Worm (Caenorhabditis elegans) whole organism, L2 larva: ENCODE results near the gene lgc-20.

Experiments
- C34F6.9 ChIP-seq: fragments of 150-350 bp; optimal IDR thresholded peaks from 2 replicates; lab custom pipeline; 2014; ENCODE audit warnings: missing biosample characterization, missing genetic modification characterization
- R02D3.7 ChIP-seq: fragments of 150-350 bp; optimal IDR thresholded peaks from 2 replicates; lab custom pipeline; 2014; ENCODE audit warnings: missing biosample characterization, missing genetic modification characterization
- Y55F3AM.14 ChIP-seq: fragments of 200-800 bp; sonication (Bioruptor generic); optimal IDR thresholded peaks from 2 replicates; lab custom pipeline; 2018; ENCODE audit warnings: mild to moderate bottlenecking, missing genetic modification characterization, missing compliant biosample characterization
- ZK546.5 ChIP-seq: sonication (generic microtip); optimal IDR thresholded peaks from 2 replicates; lab custom pipeline; 2017; ENCODE audit warnings: missing biosample characterization, missing genetic modification characterization
- alr-1 ChIP-seq: fragments of 150-350 bp; optimal IDR thresholded peaks from 2 replicates; lab custom pipeline; 2014; ENCODE audit warnings: missing biosample characterization, missing genetic modification characterization
- aly-2 ChIP-seq: fragments of 150-350 bp; optimal IDR thresholded peaks from 2 replicates; lab custom pipeline; 2014; ENCODE audit warnings: missing biosample characterization, missing genetic modification characterization
- ama-1 ChIP-seq: fragments of 150-350 bp; optimal IDR thresholded peaks from 2 replicates; lab custom pipeline; 2018; ENCODE audit warnings: inconsistent platforms
- blmp-1 ChIP-seq: sonication (generic microtip); optimal IDR thresholded peaks from 2 replicates; lab custom pipeline; 2017; ENCODE audit warnings: missing genetic modification characterization, mild to moderate bottlenecking, missing compliant biosample characterization, antibody characterized with exemption, moderate library complexity; ENCODE audit not compliant: insufficient read depth
- ceh-16 ChIP-seq: fragments of 150-350 bp; optimal IDR thresholded peaks from 2 replicates; lab custom pipeline; 2014; ENCODE audit warnings: missing biosample characterization, missing genetic modification characterization
- ceh-82 ChIP-seq: fragments of 150-350 bp; optimal IDR thresholded peaks from 2 replicates; lab custom pipeline; 2014; ENCODE audit warnings: missing biosample characterization, missing genetic modification characterization
- dmd-4 ChIP-seq: sonication (generic microtip); optimal IDR thresholded peaks from 2 replicates; lab custom pipeline; 2017; ENCODE audit warnings: missing biosample characterization, missing genetic modification characterization
- elt-1 ChIP-seq: fragments of 150-350 bp; optimal IDR thresholded peaks from 2 replicates; lab custom pipeline; 2014; ENCODE audit warnings: missing biosample characterization, missing genetic modification characterization
- gmeb-1 ChIP-seq: fragments of 150-350 bp; optimal IDR thresholded peaks from 2 replicates; lab custom pipeline; 2014; ENCODE audit warnings: missing biosample characterization, missing genetic modification characterization
- lin-11 ChIP-seq: fragments of 150-350 bp; sonication (generic microtip); optimal IDR thresholded peaks from 2 replicates; lab custom pipeline; 2014; ENCODE audit warnings: missing biosample characterization, missing genetic modification characterization, inconsistent platforms, mixed read lengths
- lin-13 ChIP-seq: fragments of 150-350 bp; optimal IDR thresholded peaks from 2 replicates; lab custom pipeline; 2014; ENCODE audit warnings: missing biosample characterization, missing genetic modification reagents, missing genetic modification characterization
- lin-39 ChIP-seq: fragments of 150-350 bp; optimal IDR thresholded peaks from 2 replicates; lab custom pipeline; 2014; ENCODE audit warnings: missing biosample characterization, missing genetic modification reagents, missing genetic modification characterization
- lsy-2 ChIP-seq, 2 experiments: fragments of 150-350 bp in 1 of 2; sonication (generic microtip) in 1 of 2; optimal IDR thresholded peaks; 2 replicates each; lab custom pipeline; 2014 to 2017; ENCODE audit warnings: missing biosample characterization in 2 of 2, missing genetic modification characterization in 2 of 2
- mab-5 ChIP-seq: fragments of 150-350 bp; optimal IDR thresholded peaks from 2 replicates; lab custom pipeline; 2014; ENCODE audit warnings: missing biosample characterization, missing genetic modification characterization
- mdl-1 ChIP-seq, 2 experiments: fragments of 150-350 bp in 1 of 2; sonication (generic microtip) in 1 of 2; optimal IDR thresholded peaks; 2 replicates each; lab custom pipeline; 2017; ENCODE audit warnings: missing biosample characterization in 2 of 2, missing genetic modification characterization in 2 of 2
- nhr-11 ChIP-seq: fragments of 150-350 bp; optimal IDR thresholded peaks from 2 replicates; lab custom pipeline; 2014; ENCODE audit warnings: missing biosample characterization, missing genetic modification characterization
- nhr-12 ChIP-seq: fragments of 150-350 bp; optimal IDR thresholded peaks from 2 replicates; lab custom pipeline; 2014; ENCODE audit warnings: missing biosample characterization, missing genetic modification characterization
- nhr-129 ChIP-seq: fragments of 150-350 bp; optimal IDR thresholded peaks from 2 replicates; lab custom pipeline; 2014; ENCODE audit warnings: missing biosample characterization, missing genetic modification characterization
- nhr-21 ChIP-seq: fragments of 150-350 bp; optimal IDR thresholded peaks from 2 replicates; lab custom pipeline; 2014; ENCODE audit warnings: missing biosample characterization, missing genetic modification characterization
- nhr-25 ChIP-seq: fragments of 150-350 bp; sonication (generic microtip); optimal IDR thresholded peaks from 3 replicates; lab custom pipeline; 2014; ENCODE audit warnings: missing biosample characterization, missing genetic modification characterization
- nhr-6 ChIP-seq: fragments of 150-350 bp; optimal IDR thresholded peaks from 2 replicates; lab custom pipeline; 2014; ENCODE audit warnings: missing biosample characterization, missing genetic modification characterization
- nhr-77 ChIP-seq: fragments of 150-350 bp; optimal IDR thresholded peaks from 2 replicates; lab custom pipeline; 2014; ENCODE audit warnings: missing biosample characterization, missing genetic modification characterization
- skn-1 ChIP-seq: sonication (generic microtip); optimal IDR thresholded peaks from 2 replicates; lab custom pipeline; 2017; ENCODE audit warnings: missing biosample characterization, missing genetic modification characterization
- sma-3 ChIP-seq: sonication (generic microtip); optimal IDR thresholded peaks from 2 replicates; lab custom pipeline; 2016; ENCODE audit warnings: missing genetic modification reagents, missing genetic modification characterization, missing compliant biosample characterization
- snpc-4 ChIP-seq: fragments of 150-350 bp; optimal IDR thresholded peaks from 2 replicates; lab custom pipeline; 2014; ENCODE audit warnings: missing biosample characterization, missing genetic modification characterization
- unc-39 ChIP-seq: fragments of 150-350 bp; optimal IDR thresholded peaks from 2 replicates; lab custom pipeline; 2014; ENCODE audit warnings: missing biosample characterization, missing genetic modification characterization
- unc-55 ChIP-seq: fragments of 150-350 bp; sonication (generic microtip); optimal IDR thresholded peaks from 3 replicates; lab custom pipeline; 2014; ENCODE audit warnings: missing biosample characterization, missing genetic modification reagents, missing genetic modification characterization
- unc-62 ChIP-seq: fragments of 150-350 bp; optimal IDR thresholded peaks from 2 replicates; lab custom pipeline; 2014; ENCODE audit warnings: missing biosample characterization, missing genetic modification reagents, missing genetic modification characterization
- ztf-1 ChIP-seq: fragments of 200-800 bp; sonication (Bioruptor generic); conservative IDR thresholded peaks from 2 replicates; pipeline ENCODE4 v1.3.6; 2022; ENCODE audit warnings: missing genetic modification characterization, missing compliant biosample characterization
- ztf-4 ChIP-seq: fragments of 150-350 bp; optimal IDR thresholded peaks from 2 replicates; lab custom pipeline; 2014; ENCODE audit warnings: missing biosample characterization, missing genetic modification characterization

The lgc-20 gene

DNA sequence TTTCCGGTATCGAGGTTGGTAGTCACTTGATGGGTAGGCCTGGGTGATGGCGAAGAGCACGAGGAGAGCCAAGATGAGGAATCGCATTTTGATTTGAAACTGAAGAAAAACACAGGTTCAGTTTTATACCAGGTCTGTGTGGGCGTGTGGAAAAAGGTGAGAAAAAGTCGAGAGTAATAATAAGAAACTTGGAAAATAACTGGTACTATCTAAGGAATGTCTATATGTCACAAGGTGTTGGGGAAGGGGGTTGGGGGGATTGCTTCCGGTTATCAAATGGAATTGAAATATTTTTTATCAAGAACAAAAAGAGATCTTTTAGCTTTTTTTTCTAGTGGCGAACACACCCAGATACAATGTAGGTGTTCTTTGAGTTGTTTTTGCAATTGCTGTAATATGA is 23.8 kb downstream of the lgc-20 start, which contains the start of gene nlp-51:
Gene nlp-51, minus strand, starts transcription at position 101 of the 400 bp plus-strand sequence.
- TF ChIP-seq skn-1: no peak
- no peak for TF ChIP-seq nhr-12
- no peak for TF ChIP-seq dmd-4 (tag; lab: Kevin White, UChicago)
- no peak for TF ChIP-seq ZK546.5 (tag; lab: Kevin White, UChicago)
- TF ChIP-seq lin-39: no peak
- no peak for TF ChIP-seq unc-62
- no peak for TF ChIP-seq lin-13 (GFP tag; lab: Kevin White, UChicago)
- TF ChIP-seq unc-39 (tag; lab: Kevin White, UChicago): no peak
- no peak for TF ChIP-seq lin-11 (tag; lab: Kevin White, UChicago)
- TF ChIP-seq mab-5 (tag; lab: Kevin White, UChicago): no peak
- no peak for TF ChIP-seq ama-1 (lab: Kevin White, UChicago)
- TF ChIP-seq blmp-1 (tag; lab: Kevin White, UChicago): no peak
- TF ChIP-seq ztf-4 (tag; lab: Kevin White, UChicago): no peak
- no peak for TF ChIP-seq ztf-1
- no peak for TF ChIP-seq R02D3.7
- no peak for TF ChIP-seq ceh-16
- TF ChIP-seq nhr-21 (tag; lab: Kevin White, UChicago): no peak
- no peak for TF ChIP-seq sma-3 (GFP tag; lab: Kevin White, UChicago)
- TF ChIP-seq nhr-25 (tag; lab: Kevin White, UChicago): no peak

DNA sequence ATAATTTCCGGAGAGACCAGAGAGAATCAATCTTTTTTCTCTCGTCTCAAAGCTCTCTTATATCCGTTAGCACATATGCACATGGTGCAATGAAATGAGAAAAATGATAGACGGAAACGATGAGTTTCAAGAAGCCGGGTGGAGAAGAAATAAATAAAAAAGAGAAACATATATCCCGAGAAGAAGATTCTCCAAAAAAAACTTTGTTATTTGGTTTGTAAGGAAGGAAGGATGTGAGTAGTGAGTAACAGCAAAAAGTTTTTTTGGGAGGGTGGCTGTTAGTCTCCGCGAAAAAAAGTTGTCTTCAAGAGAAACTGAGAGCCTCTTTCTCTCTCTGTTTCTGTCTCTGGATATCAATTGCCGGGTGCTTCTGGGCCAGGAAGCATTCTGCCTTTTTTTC is 26.7 kb downstream of the lgc-20 start:
- TF ChIP-seq lin-11 (tag; lab: Kevin White, UChicago) (no peak), C34F6.9 (tag; lab: Kevin White, UChicago) (peak; percentile 27), mdl-1 (tag; optimal IDR thresholded peaks at IDR 0.05; lab: Kevin White, UChicago) (peak in 1 of 2 experiments; percentile 28), nhr-129 (tag; lab: Kevin White, UChicago) (peak; percentile 12), alr-1 (tag; lab: Kevin White, UChicago) (no peak), unc-55 (GFP tag; lab: Kevin White, UChicago) (peak; percentile 28), lin-39 (no peak)
- TF ChIP-seq, all 48 proteins: peak for 4

DNA sequence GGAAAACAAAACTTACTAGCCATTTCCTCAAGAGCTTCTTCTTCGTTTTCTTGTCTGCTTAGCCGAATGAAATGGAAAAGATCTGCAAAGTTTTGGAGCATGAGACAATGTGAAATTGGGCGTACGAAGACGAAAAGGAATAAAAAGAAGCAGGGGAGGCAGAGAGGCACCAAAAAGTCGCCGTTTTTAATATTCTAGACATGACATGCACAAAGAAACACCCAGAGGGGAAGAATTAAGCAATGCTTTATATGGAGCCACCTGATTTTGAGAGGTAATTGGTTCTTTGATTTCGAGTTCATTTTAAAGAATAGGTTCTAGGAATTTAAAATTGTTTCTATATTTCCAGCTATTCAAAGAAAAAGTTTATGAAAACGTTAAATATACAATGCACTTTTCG is 29.2 kb downstream of the lgc-20 start, which contains the start of gene T24F1.4:
Gene T24F1.4, minus strand, starts transcription at position 101 of the 400 bp plus-strand sequence.
- TF ChIP-seq nhr-11 (tag; lab: Kevin White, UChicago) (no peak), nhr-77 (tag; lab: Kevin White, UChicago) (no peak), ztf-4 (tag; lab: Kevin White, UChicago) (no peak)

DNA sequence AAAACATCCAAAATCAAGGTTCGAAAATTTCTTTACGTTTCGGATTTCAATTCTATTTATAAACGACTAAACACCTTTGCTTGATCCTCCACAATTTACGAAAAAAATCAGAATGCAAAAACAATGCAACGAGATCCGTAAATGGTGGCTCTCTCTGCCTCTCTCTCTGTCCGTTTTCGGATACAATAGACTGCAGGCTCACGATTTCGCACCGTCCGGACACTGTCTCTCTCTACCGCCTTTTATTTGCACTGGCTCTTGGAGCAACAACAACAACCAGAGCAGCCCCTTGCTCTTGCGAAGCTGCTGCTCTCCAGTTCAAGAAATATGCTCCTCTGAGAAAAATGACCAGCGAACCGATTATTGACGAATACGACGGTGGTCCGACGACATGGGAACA is 31.2 kb downstream of the lgc-20 start, which contains the start of gene T24F1.7:
Gene T24F1.7, plus strand, starts transcription at position 301 of the 400 bp plus-strand sequence.
- no peak for TF ChIP-seq nhr-11 (tag; lab: Kevin White, UChicago)
- no peak for TF ChIP-seq unc-62
- TF ChIP-seq elt-1: no peak
- TF ChIP-seq ztf-1: no peak
- no peak for TF ChIP-seq aly-2 (tag; lab: Kevin White, UChicago)
- TF ChIP-seq ceh-16: no peak
- no peak for TF ChIP-seq gmeb-1 (tag; lab: Kevin White, UChicago)
- no peak for TF ChIP-seq snpc-4 (tag; lab: Kevin White, UChicago)
- no peak for TF ChIP-seq blmp-1 (tag; lab: Kevin White, UChicago)
- no peak for TF ChIP-seq Y55F3AM.14 (GFP tag; lab: Kevin White, UChicago)
- no peak for TF ChIP-seq ama-1 (lab: Kevin White, UChicago)
- no peak for TF ChIP-seq ceh-82 (tag; lab: Kevin White, UChicago)
- no peak for TF ChIP-seq alr-1 (tag; lab: Kevin White, UChicago)
- TF ChIP-seq skn-1: no peak
- TF ChIP-seq lin-39: no peak

DNA sequence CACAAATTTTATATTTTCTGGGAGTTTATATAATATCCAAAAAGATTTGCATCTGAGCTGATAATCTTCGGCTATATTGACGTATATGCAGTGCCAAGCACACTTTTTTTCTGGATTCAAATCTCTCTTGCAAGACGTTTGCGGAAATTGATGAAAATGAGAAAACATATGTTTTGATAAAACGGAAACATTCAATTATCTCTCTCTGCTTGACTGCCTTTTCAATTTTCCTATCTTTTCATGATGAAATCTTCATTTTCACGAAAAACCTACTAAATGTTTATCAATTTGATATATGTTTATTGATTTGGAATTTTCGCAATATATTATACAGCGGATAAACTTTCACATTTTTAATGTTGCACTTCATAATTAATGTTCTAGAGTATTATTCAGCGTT is 35.5 kb downstream of the lgc-20 start:
- no peak for TF ChIP-seq elt-1
- TF ChIP-seq mdl-1 (tag; optimal IDR thresholded peaks at IDR 0.05; lab: Kevin White, UChicago): no peak
- peak in 1 of 2 experiments; percentile 5 for TF ChIP-seq lsy-2 (tag; optimal IDR thresholded peaks at IDR 0.05; lab: Kevin White, UChicago)
- TF ChIP-seq lin-39: no peak
- peak; percentile 10 for TF ChIP-seq blmp-1 (tag; lab: Kevin White, UChicago)
- no peak for TF ChIP-seq lin-13 (GFP tag; lab: Kevin White, UChicago)
- no peak for TF ChIP-seq ztf-4 (tag; lab: Kevin White, UChicago)
- peak; percentile 15 for TF ChIP-seq nhr-129 (tag; lab: Kevin White, UChicago)
- TF ChIP-seq nhr-6 (tag; lab: Kevin White, UChicago): no peak
- TF ChIP-seq, all 48 proteins: peak for 3
